Worm (Caenorhabditis elegans) whole organism, young adult: Measurements from ENCODE around the gene C24H11.5.

Source experiments
- F57C9.4 ChIP-seq: sonication (generic microtip); optimal IDR thresholded peaks from 2 replicates; lab custom pipeline; 2017; ENCODE audit warnings: mild to moderate bottlenecking, missing genetic modification characterization, missing compliant biosample characterization
- T07F8.4 ChIP-seq: sonication (generic microtip); optimal IDR thresholded peaks from 2 replicates; lab custom pipeline; 2016; ENCODE audit warnings: mild to moderate bottlenecking, missing genetic modification characterization, moderate library complexity, missing compliant biosample characterization
- cebp-1 ChIP-seq, 2 experiments: fragments of 200-800 bp in 1 of 2; sonication (Bioruptor generic) in 1 of 2; sonication (generic microtip) in 1 of 2; IDR thresholded peaks in 1 of 2; optimal IDR thresholded peaks in 1 of 2; 2 replicates each; pipeline versions ENCODE4 v1.3.6 to Lab custom; 2017 to 2022; ENCODE audit warnings: missing compliant biosample characterization in 2 of 2, missing genetic modification characterization in 2 of 2, mild to moderate bottlenecking in 1 of 2, missing genetic modification reagents in 1 of 2, moderate library complexity in 1 of 2
- egl-44 ChIP-seq: fragments of 200-800 bp; sonication (Bioruptor generic); IDR thresholded peaks from 2 replicates; pipeline ENCODE4 v1.3.6; 2022; ENCODE audit warnings: missing genetic modification reagents, missing genetic modification characterization, missing compliant biosample characterization
- hmg-1.2 ChIP-seq: fragments of 200-800 bp; sonication (Bioruptor generic); IDR thresholded peaks from 2 replicates; pipeline ENCODE4 v1.3.6; 2022; ENCODE audit warnings: missing genetic modification reagents, missing genetic modification characterization, missing compliant biosample characterization
- madf-3 ChIP-seq: fragments of 200-800 bp; sonication (Bioruptor generic); IDR thresholded peaks from 2 replicates; pipeline ENCODE4 v1.3.6; 2022; ENCODE audit warnings: missing genetic modification reagents, missing genetic modification characterization, missing compliant biosample characterization
- nhr-90 ChIP-seq: sonication (generic microtip); optimal IDR thresholded peaks from 2 replicates; lab custom pipeline; 2016; ENCODE audit warnings: missing genotype, mild to moderate bottlenecking, missing genetic modification characterization, missing compliant biosample characterization
- pha-4 ChIP-seq: fragments of 150-350 bp; sonication (generic microtip); optimal IDR thresholded peaks from 2 replicates; lab custom pipeline; 2014; ENCODE audit warnings: missing biosample characterization, missing genetic modification reagents, missing genetic modification characterization
- somi-1 ChIP-seq: fragments of 200-800 bp; sonication (Bioruptor generic); optimal IDR thresholded peaks from 2 replicates; lab custom pipeline; 2018; ENCODE audit warnings: mild to moderate bottlenecking, missing genetic modification characterization, missing compliant biosample characterization

DNA sequence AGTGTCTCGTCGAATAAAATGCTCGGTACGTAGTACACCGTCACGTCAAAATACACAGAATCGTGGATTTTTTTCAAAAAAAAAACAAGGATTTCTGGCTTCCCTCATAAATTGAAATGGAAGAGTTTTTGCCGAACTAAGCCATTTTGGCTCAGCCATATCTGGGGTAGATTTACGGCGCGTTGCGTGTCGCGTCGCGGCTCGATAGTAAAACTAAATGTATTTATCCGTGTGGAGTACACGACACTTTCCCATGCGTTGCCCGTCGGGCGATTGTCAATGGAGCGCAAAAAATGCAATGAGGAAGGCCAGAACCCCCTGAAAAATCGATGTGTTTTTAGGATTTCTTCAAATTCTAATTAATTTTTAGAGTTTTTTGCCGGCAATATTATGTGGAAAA, 29.8 kb upstream of the C24H11.5 start:
- TF ChIP-seq cebp-1 (GFP tag; IDR thresholded peaks at IDR 0.05; lab: Robert Waterston, UW) (no peak), cebp-1 (tag; optimal IDR thresholded peaks at IDR 0.05; lab: Kevin White, UChicago) (no peak), T07F8.4 (tag; lab: Kevin White, UChicago) (no peak), madf-3 (no peak), hmg-1.2 (GFP tag; lab: Robert Waterston, UW) (no peak), nhr-90 (tag; lab: Kevin White, UChicago) (no peak), egl-44 (GFP tag; lab: Robert Waterston, UW) (no peak), pha-4 (tag; lab: Kevin White, UChicago) (no peak), somi-1 (no peak), F57C9.4 (tag; lab: Kevin White, UChicago) (no peak)
